Worm (Caenorhabditis elegans): Measurements from ENCODE around the gene nxf-1.

Gene nxf-1

ce11 chrV:14433584-14433983 lies 18.8 kb upstream of the nxf-1 start:
- TF ChIP-seq tbx-11 (GFP tag; IDR thresholded peaks at IDR 0.05), result no peak
- no peak for TF ChIP-seq B0310.2 (tag; optimal IDR thresholded peaks at IDR 0.05)
- no peak for TF ChIP-seq ama-1 (optimal IDR thresholded peaks at IDR 0.05)
- TF ChIP-seq sea-1 (GFP tag; conservative IDR thresholded peaks at IDR 0.05), result no peak
- TF ChIP-seq hnd-1 (tag; optimal IDR thresholded peaks at IDR 0.05), result no peak
- TF ChIP-seq tbx-37 (GFP tag; conservative IDR thresholded peaks at IDR 0.05), result no peak
- peak; percentile 71 for TF ChIP-seq ceh-36 (tag; optimal IDR thresholded peaks at IDR 0.05)
- TF ChIP-seq pes-1 (GFP tag; IDR thresholded peaks at IDR 0.05), result no peak
- no peak for TF ChIP-seq aly-1 (tag; optimal IDR thresholded peaks at IDR 0.05)

- TF ChIP-seq ama-1 (optimal IDR thresholded peaks at IDR 0.05) (no peak), hmbx-1 (tag; optimal IDR thresholded peaks at IDR 0.05) (no peak), ceh-36 (tag; optimal IDR thresholded peaks at IDR 0.05) (no peak)
Measured at ce11 chrV:14432259-14432658, 17.4 kb upstream of the nxf-1 start, which contains the start of gene egl-1. Gene egl-1 (minus strand): TSS chrV:14432359.

ce11 chrV:14428865-14429264 lies 14.1 kb upstream of the nxf-1 start, which contains the start of gene F23B12.1:
Gene F23B12.1 (plus strand): TSS chrV:14429165.
- TF ChIP-seq sea-1 (GFP tag; conservative IDR thresholded peaks at IDR 0.05) (no peak), tbx-37 (GFP tag; conservative IDR thresholded peaks at IDR 0.05) (no peak), scrt-1 (GFP tag; IDR thresholded peaks at IDR 0.05) (no peak), ceh-36 (tag; optimal IDR thresholded peaks at IDR 0.05) (no peak), hmg-4 (GFP tag; optimal IDR thresholded peaks at IDR 0.05) (no peak), ceh-13 (GFP tag; optimal IDR thresholded peaks at IDR 0.05) (no peak), tbx-11 (GFP tag; IDR thresholded peaks at IDR 0.05) (no peak), pes-1 (GFP tag; IDR thresholded peaks at IDR 0.05) (no peak), B0310.2 (tag; optimal IDR thresholded peaks at IDR 0.05) (no peak), tra-4 (tag; optimal IDR thresholded peaks at IDR 0.05) (no peak)

- no peak for TF ChIP-seq scrt-1 (GFP tag; IDR thresholded peaks at IDR 0.05)
- TF ChIP-seq ceh-36 (tag; optimal IDR thresholded peaks at IDR 0.05), result peak; percentile 34
Measured at ce11 chrV:14427069-14427825, 12.4 kb upstream of the nxf-1 start.

ce11 chrV:14426013-14426412 lies 11.2 kb upstream of the nxf-1 start:
- TF ChIP-seq tbx-11 (GFP tag; IDR thresholded peaks at IDR 0.05) (no peak), ceh-36 (tag; optimal IDR thresholded peaks at IDR 0.05) (no peak), pes-1 (GFP tag; IDR thresholded peaks at IDR 0.05) (no peak), tra-4 (tag; optimal IDR thresholded peaks at IDR 0.05) (no peak), sea-1 (GFP tag; conservative IDR thresholded peaks at IDR 0.05) (no peak), aly-1 (tag; optimal IDR thresholded peaks at IDR 0.05) (no peak)

ce11 chrV:14424958-14425492 lies 10.2 kb upstream of the nxf-1 start, which contains the start of gene rrsr-1:
Gene rrsr-1 (minus strand): TSS chrV:14425008.
- TF ChIP-seq F13C5.2 (tag; optimal IDR thresholded peaks at IDR 0.05) (peak; percentile 51), flt-1 (GFP tag; IDR thresholded peaks at IDR 0.05) (peak; percentile 57; the same call in 1 of the 2 replicates), pes-1 (GFP tag; IDR thresholded peaks at IDR 0.05) (0 out of 2 replicates have a peak, but pooled peaks have one; percentile 14), hmg-4 (GFP tag; optimal IDR thresholded peaks at IDR 0.05) (no peak)

ce11 chrV:14423268-14423667 lies 8.5 kb upstream of the nxf-1 start, which contains the start of gene rpoa-12:
Gene rpoa-12 (minus strand): TSS chrV:14423304.
- peak; percentile 59; the same call in 1 of the 2 replicates for TF ChIP-seq tbx-37 (GFP tag; conservative IDR thresholded peaks at IDR 0.05)
- TF ChIP-seq B0310.2 (tag; optimal IDR thresholded peaks at IDR 0.05), result no peak
- no peak for TF ChIP-seq sea-1 (GFP tag; conservative IDR thresholded peaks at IDR 0.05)
- no peak for TF ChIP-seq hmg-4 (GFP tag; optimal IDR thresholded peaks at IDR 0.05)
- no peak for TF ChIP-seq scrt-1 (GFP tag; IDR thresholded peaks at IDR 0.05)

- TF ChIP-seq scrt-1 (GFP tag; IDR thresholded peaks at IDR 0.05), result 0 out of 2 replicates have a peak, but pooled peaks have one; percentile 11
- no peak for TF ChIP-seq flt-1 (GFP tag; IDR thresholded peaks at IDR 0.05)
- TF ChIP-seq tbx-37 (GFP tag; conservative IDR thresholded peaks at IDR 0.05), result no peak
- TF ChIP-seq F13C5.2 (tag; optimal IDR thresholded peaks at IDR 0.05), result no peak
Measured at ce11 chrV:14422317-14422716, 7.5 kb upstream of the nxf-1 start, which contains the start of gene pas-1. Gene pas-1 (minus strand): TSS chrV:14422618.

- TF ChIP-seq aly-1 (tag; optimal IDR thresholded peaks at IDR 0.05) (no peak), sea-1 (GFP tag; conservative IDR thresholded peaks at IDR 0.05) (no peak), tra-4 (tag; optimal IDR thresholded peaks at IDR 0.05) (no peak), hmg-4 (GFP tag; optimal IDR thresholded peaks at IDR 0.05) (no peak), hmbx-1 (tag; optimal IDR thresholded peaks at IDR 0.05) (no peak), ets-7 (tag; optimal IDR thresholded peaks at IDR 0.05) (no peak), F13C5.2 (tag; optimal IDR thresholded peaks at IDR 0.05) (no peak)
Measured at ce11 chrV:14421325-14421724, 6.5 kb upstream of the nxf-1 start, which contains the start of gene dhs-22. Gene dhs-22 (minus strand): TSS chrV:14421440.

Data from whole organism, early embryonic.